Fruit fly (Drosophila melanogaster): Measurements from ENCODE around the gene CG13801.

The CG13801 gene

dm6 chr3L:2371882-2372281 lies 11.5 kb downstream of the CG13801 start, which contains the start of the genes CG1317 and CG8993 (continued):
- TF ChIP-seq CG11294 (GFP tag; IDR thresholded peaks at IDR 0.05), result no peak
- no peak for TF ChIP-seq Sox15 (GFP tag; optimal IDR thresholded peaks at IDR 0.05)
- TF ChIP-seq svp (GFP tag), result peak; percentile 42
- TF ChIP-seq Eip78C (GFP tag), result peak; percentile 20
- TF ChIP-seq CG8319 (GFP tag; optimal IDR thresholded peaks at IDR 0.05), result no peak
- no peak for TF ChIP-seq Ets96B (tag; optimal IDR thresholded peaks at IDR 0.05)
- TF ChIP-seq CG6276 (GFP tag; optimal IDR thresholded peaks at IDR 0.05), result no peak
- TF ChIP-seq Eip93F (GFP tag; optimal IDR thresholded peaks at IDR 0.05), result no peak
- no peak for TF ChIP-seq CG8632 (GFP tag; optimal IDR thresholded peaks at IDR 0.05)
- peak; percentile 17 for TF ChIP-seq CG32006 (GFP tag; optimal IDR thresholded peaks at IDR 0.05)
- TF ChIP-seq OdsH (GFP tag; optimal IDR thresholded peaks at IDR 0.05), result peak; percentile 48
- TF ChIP-seq salr (GFP tag; optimal IDR thresholded peaks at IDR 0.05), result no peak
- TF ChIP-seq CG6854 (GFP tag; optimal IDR thresholded peaks at IDR 0.05), result no peak
- no peak for TF ChIP-seq CG9139 (GFP tag; optimal IDR thresholded peaks at IDR 0.05)
- TF ChIP-seq Blimp-1 (GFP tag; optimal IDR thresholded peaks at IDR 0.05), result no peak
- TF ChIP-seq CG10631 (GFP tag; optimal IDR thresholded peaks at IDR 0.05), result peak; percentile 43
- TF ChIP-seq topi (GFP tag; optimal IDR thresholded peaks at IDR 0.05), result no peak
- TF ChIP-seq Smox (GFP tag; optimal IDR thresholded peaks at IDR 0.05), result no peak
- TF ChIP-seq Met (GFP tag; optimal IDR thresholded peaks at IDR 0.05), result no peak
- TF ChIP-seq CG11902 (GFP tag; optimal IDR thresholded peaks at IDR 0.05), result no peak
- no peak for TF ChIP-seq CG11762 (GFP tag; optimal IDR thresholded peaks at IDR 0.05; ENCODE audit: insufficient read depth)
- no peak for TF ChIP-seq CG6808 (GFP tag; optimal IDR thresholded peaks at IDR 0.05)
- no peak for TF ChIP-seq Gug (GFP tag; IDR thresholded peaks at IDR 0.05)
- peak; percentile 31 for TF ChIP-seq dsx (GFP tag; optimal IDR thresholded peaks at IDR 0.05; ENCODE audit: poor library complexity, severe bottlenecking)

DNA sequence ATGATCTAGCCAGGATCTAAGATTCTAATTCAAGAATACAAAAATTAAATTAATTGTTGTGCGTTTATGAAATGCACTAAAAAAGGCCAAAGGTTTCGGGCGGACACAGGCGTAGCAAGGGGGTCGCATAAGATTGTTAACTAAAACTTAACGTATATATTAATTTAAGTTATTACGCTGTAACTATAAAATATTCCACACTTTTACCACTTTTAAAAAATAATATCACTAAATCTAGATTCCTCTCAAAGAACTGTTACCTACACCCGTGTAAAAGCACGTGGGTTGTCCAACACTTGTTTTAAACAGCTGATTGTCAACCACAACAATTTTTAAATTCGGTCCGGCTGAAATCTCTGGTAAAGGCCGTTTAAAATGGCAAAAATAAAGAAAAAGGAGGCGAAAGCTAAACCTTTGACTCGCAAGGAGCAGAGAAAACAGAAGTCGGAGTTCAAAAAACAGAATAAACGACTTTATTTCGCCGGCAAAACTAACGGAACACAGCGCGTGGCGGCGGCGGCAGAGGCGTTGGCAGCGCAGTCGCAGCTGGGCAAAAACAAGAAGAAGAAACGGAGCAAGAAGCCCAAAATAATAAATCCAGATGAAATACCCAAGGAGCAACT lies 13.2 kb downstream of the CG13801 start, which contains the start of the genes mRpL23 and CG9004:
mRpL23 (minus strand) TSS at position 284 of the 623 bp plus-strand sequence.
CG9004 (plus strand) TSS at position 308 of the 623 bp plus-strand sequence.
- peak; percentile 100 for TF ChIP-seq Hr4 (GFP tag; optimal IDR thresholded peaks at IDR 0.05)
- peak; percentile 99 for TF ChIP-seq Smox (GFP tag; optimal IDR thresholded peaks at IDR 0.05)
- TF ChIP-seq eg (GFP tag; IDR thresholded peaks at IDR 0.05), result peak; percentile 100
- peak; percentile 92 for TF ChIP-seq CG9139 (GFP tag; optimal IDR thresholded peaks at IDR 0.05)
- peak; percentile 98 for TF ChIP-seq Eip93F (GFP tag; optimal IDR thresholded peaks at IDR 0.05)
- peak; percentile 97 for TF ChIP-seq CG6276 (GFP tag; optimal IDR thresholded peaks at IDR 0.05)
- TF ChIP-seq dac (GFP tag; optimal IDR thresholded peaks at IDR 0.05), result peak; percentile 99
- TF ChIP-seq CG4318 (GFP tag; optimal IDR thresholded peaks at IDR 0.05), result peak; percentile 99
- TF ChIP-seq CG3032 (tag; optimal IDR thresholded peaks at IDR 0.05), result peak; percentile 100
- TF ChIP-seq vri (GFP tag; optimal IDR thresholded peaks at IDR 0.05), result peak; percentile 98
- peak; percentile 96 for TF ChIP-seq spab (GFP tag; optimal IDR thresholded peaks at IDR 0.05)
- peak; percentile 99 for TF ChIP-seq CG10669 (GFP tag; optimal IDR thresholded peaks at IDR 0.05)
- TF ChIP-seq CG16779 (tag; optimal IDR thresholded peaks at IDR 0.05), result peak; percentile 97
- peak; percentile 95 for TF ChIP-seq fd85E (GFP tag; optimal IDR thresholded peaks at IDR 0.05)
- TF ChIP-seq CG11902 (GFP tag; optimal IDR thresholded peaks at IDR 0.05), result peak; percentile 99
- TF ChIP-seq fkh (GFP tag; optimal IDR thresholded peaks at IDR 0.05), result peak; percentile 86
- TF ChIP-seq CG7368 (GFP tag; optimal IDR thresholded peaks at IDR 0.05), result peak; percentile 98
- peak; percentile 99 for TF ChIP-seq CG31627 (GFP tag; optimal IDR thresholded peaks at IDR 0.05)
- peak; percentile 99 for TF ChIP-seq CG8319 (GFP tag; optimal IDR thresholded peaks at IDR 0.05)
- peak; percentile 99 for TF ChIP-seq CG6792 (GFP tag; optimal IDR thresholded peaks at IDR 0.05)
- TF ChIP-seq CG34406 (GFP tag; optimal IDR thresholded peaks at IDR 0.05), result peak; percentile 99
- TF ChIP-seq CG6163 (GFP tag; IDR thresholded peaks at IDR 0.05), result peak; percentile 100
- TF ChIP-seq topi (GFP tag; optimal IDR thresholded peaks at IDR 0.05), result peak; percentile 99
- peak; percentile 100 for TF ChIP-seq acj6 (GFP tag; optimal IDR thresholded peaks at IDR 0.05)
- TF ChIP-seq Gug (GFP tag; IDR thresholded peaks at IDR 0.05), result peak; percentile 100
- TF ChIP-seq ss (GFP tag; optimal IDR thresholded peaks at IDR 0.05), result peak; percentile 92 to 97
- peak; percentile 100 for TF ChIP-seq lz (GFP tag; optimal IDR thresholded peaks at IDR 0.05)
- TF ChIP-seq CG11762 (GFP tag; optimal IDR thresholded peaks at IDR 0.05; ENCODE audit: insufficient read depth), result peak; percentile 99
- peak; percentile 99 for TF ChIP-seq Sox15 (GFP tag; optimal IDR thresholded peaks at IDR 0.05)
- peak; percentile 100 for TF ChIP-seq Eip78C (GFP tag)
- peak; percentile 99 for TF ChIP-seq Sox14 (GFP tag; optimal IDR thresholded peaks at IDR 0.05)
- TF ChIP-seq Ets21C (GFP tag; optimal IDR thresholded peaks at IDR 0.05), result peak; percentile 99
- TF ChIP-seq Hr39 (GFP tag; optimal IDR thresholded peaks at IDR 0.05), result peak; percentile 99
- TF ChIP-seq CG8119 (GFP tag; IDR thresholded peaks at IDR 0.05), result peak; percentile 99
- TF ChIP-seq CG11294 (GFP tag; IDR thresholded peaks at IDR 0.05), result peak; percentile 99
- TF ChIP-seq achi (GFP tag; optimal IDR thresholded peaks at IDR 0.05), result peak; percentile 99
